Fruit fly (Drosophila melanogaster) whole organism, pupa: Measurements from ENCODE around the gene CG5388.

Experiments
- CG17806 ChIP-seq: fragments of 200-800 bp; sonication (Bioruptor generic); optimal IDR thresholded peaks from 2 replicates; lab custom pipeline; 2018; ENCODE audit warnings: missing biosample characterization, mild to moderate bottlenecking, missing genetic modification characterization, moderate library complexity
- CG4496 ChIP-seq: fragments of 200-800 bp; sonication (Bioruptor generic); IDR thresholded peaks from 3 replicates; pipeline ENCODE4 v1.3.6; 2022; ENCODE audit warnings: missing biosample characterization, missing genetic modification characterization
- CG9948 ChIP-seq: fragments of 200-800 bp; sonication (Bioruptor generic); optimal IDR thresholded peaks from 2 replicates; lab custom pipeline; 2018; ENCODE audit warnings: missing biosample characterization, mild to moderate bottlenecking, missing genetic modification characterization, moderate library complexity
- EcR ChIP-seq: fragments of 200-800 bp; sonication (Bioruptor generic); optimal IDR thresholded peaks from 3 replicates; lab custom pipeline; 2019; ENCODE audit warnings: missing biosample characterization, missing genetic modification characterization, mild to moderate bottlenecking, moderate library complexity, missing genetic modification reagents
- Ets98B ChIP-seq: fragments of 200-800 bp; sonication (Bioruptor generic); IDR thresholded peaks from 2 replicates; pipeline ENCODE4 v1.3.6; 2022; ENCODE audit warnings: missing biosample characterization, missing genetic modification characterization
- Pif1A ChIP-seq: fragments of 200-800 bp; sonication (Bioruptor generic); optimal IDR thresholded peaks from 3 replicates; lab custom pipeline; 2016; ENCODE audit warnings: missing biosample characterization, missing genetic modification characterization
- Snoo ChIP-seq: fragments of 200-800 bp; sonication (Bioruptor generic); optimal IDR thresholded peaks from 3 replicates; lab custom pipeline; 2017; ENCODE audit warnings: missing biosample characterization, mild to moderate bottlenecking, missing genetic modification characterization, inconsistent platforms
- fd96Ca ChIP-seq: fragments of 200-800 bp; sonication (Bioruptor generic); IDR thresholded peaks from 3 replicates; pipeline ENCODE4 v1.3.6; 2022; ENCODE audit warnings: missing biosample characterization, missing genetic modification characterization
- gl ChIP-seq: fragments of 200-800 bp; sonication (Bioruptor generic); optimal IDR thresholded peaks from 2 replicates; lab custom pipeline; 2018; ENCODE audit warnings: missing biosample characterization, mild to moderate bottlenecking, missing genetic modification characterization
- rn ChIP-seq: fragments of 200-800 bp; sonication (Bioruptor generic); IDR thresholded peaks from 2 replicates; pipeline ENCODE4 v1.3.6; 2022; ENCODE audit warnings: missing biosample characterization, missing genetic modification characterization

DNA sequence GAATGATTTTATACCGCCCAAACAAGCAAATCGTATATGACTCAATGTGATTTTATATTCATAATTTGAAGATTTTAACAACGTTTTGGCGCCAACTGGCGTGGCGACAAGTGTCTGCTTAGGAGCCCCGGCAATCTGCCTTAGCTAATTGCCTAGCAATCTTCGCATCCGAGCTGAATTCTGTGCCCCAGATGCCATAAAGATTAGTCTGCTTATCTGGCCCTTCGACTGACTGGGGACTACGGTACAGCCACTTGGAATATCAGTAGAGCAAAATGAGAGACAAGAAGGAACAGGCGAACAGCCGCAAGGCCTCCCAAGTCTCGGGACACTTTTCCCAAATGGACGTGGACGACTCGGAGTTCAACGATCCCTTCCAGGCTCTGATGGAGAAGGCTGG is 40.0 kb downstream of the CG5388 start:
- no peak for TF ChIP-seq Ets98B (GFP tag; lab: Robert Waterston, UW)
- no peak for TF ChIP-seq Snoo (tag; lab: Kevin White, UChicago)
- no peak for TF ChIP-seq Pif1A (GFP tag; lab: Kevin White, UChicago)
- TF ChIP-seq fd96Ca = no peak
- no peak for TF ChIP-seq EcR (GFP tag; lab: Kevin White, UChicago)
- TF ChIP-seq CG4496 = no peak
- no peak for TF ChIP-seq CG17806 (tag; lab: Kevin White, UChicago)
- TF ChIP-seq rn (GFP tag; lab: Robert Waterston, UW) = no peak
- TF ChIP-seq gl (tag; lab: Kevin White, UChicago) = no peak
- no peak for TF ChIP-seq CG9948
